Worm (Caenorhabditis elegans): ENCODE results near the gene olrn-1.
A peak's percentile ranks its signal among the peaks of the same experiment; 100 is the strongest.

The olrn-1 gene

DNA sequence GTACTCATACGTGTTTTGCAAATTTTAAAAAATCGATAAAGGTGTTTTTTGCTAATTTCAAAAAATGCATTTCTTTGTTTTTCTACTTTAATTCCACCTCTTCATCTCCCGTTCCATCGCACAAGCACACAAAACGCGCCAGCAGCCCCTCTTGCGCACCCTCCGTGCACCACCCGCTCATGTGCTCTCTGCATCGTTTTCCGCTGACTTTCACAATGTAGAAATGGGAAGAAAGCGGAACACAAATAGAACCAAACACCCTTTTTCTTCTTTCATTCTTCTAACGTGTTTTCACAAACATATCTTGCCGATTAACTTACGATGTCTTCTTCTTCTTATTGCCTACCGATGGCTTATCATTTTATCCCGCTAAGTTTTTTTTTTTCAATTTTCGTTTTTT lies 44.7 kb upstream of the olrn-1 start (continued):
- TF ChIP-seq nhr-20 (tag; optimal IDR thresholded peaks at IDR 0.05): peak; percentile 76
- TF ChIP-seq nhr-237 (tag; optimal IDR thresholded peaks at IDR 0.05): no peak
- peak; percentile 75 for TF ChIP-seq nhr-47 (tag; optimal IDR thresholded peaks at IDR 0.05)
- peak; percentile 71 for TF ChIP-seq fkh-8 (tag; optimal IDR thresholded peaks at IDR 0.05)
- no peak for TF ChIP-seq nhr-11 (tag; optimal IDR thresholded peaks at IDR 0.05)
- TF ChIP-seq unc-86 (tag; optimal IDR thresholded peaks at IDR 0.05): peak; percentile 63
- TF ChIP-seq lin-39 (tag; optimal IDR thresholded peaks at IDR 0.05): peak; percentile 46
- TF ChIP-seq unc-98 (GFP tag; IDR thresholded peaks at IDR 0.05): no peak
- peak; percentile 35 to 66 (median 64) for TF ChIP-seq dpl-1 (GFP tag; optimal IDR thresholded peaks at IDR 0.05)
- peak; percentile 74 for TF ChIP-seq nhr-90 (tag; optimal IDR thresholded peaks at IDR 0.05; ENCODE audit: poor library complexity)
- TF ChIP-seq zip-4 (GFP tag; optimal IDR thresholded peaks at IDR 0.05): peak; percentile 38
- TF ChIP-seq ceh-63 (GFP tag; optimal IDR thresholded peaks at IDR 0.05): no peak
- peak; percentile 88 for TF ChIP-seq nhr-85 (tag)
- peak; percentile 92 for TF ChIP-seq lin-14 (GFP tag; optimal IDR thresholded peaks at IDR 0.05)
- TF ChIP-seq snu-23 (GFP tag; optimal IDR thresholded peaks at IDR 0.05): peak; percentile 81
- TF ChIP-seq ama-1 (optimal IDR thresholded peaks at IDR 0.05): no peak
- peak; percentile 61 to 64 for TF ChIP-seq lsy-2 (tag; optimal IDR thresholded peaks at IDR 0.05)
- TF ChIP-seq nhr-77 (tag; optimal IDR thresholded peaks at IDR 0.05): peak; percentile 13
- peak; percentile 59 to 65 for TF ChIP-seq efl-1 (optimal IDR thresholded peaks at IDR 0.05)
- TF ChIP-seq efl-1 (GFP tag; optimal IDR thresholded peaks at IDR 0.05 in 1 of 2): peak; percentile 44 to 90
- TF ChIP-seq lir-3 (tag; optimal IDR thresholded peaks at IDR 0.05; ENCODE audit: poor library complexity): peak; percentile 26
- no peak for TF ChIP-seq ets-5 (GFP tag; IDR thresholded peaks at IDR 0.05)
- no peak for TF ChIP-seq alr-1 (tag; optimal IDR thresholded peaks at IDR 0.05; ENCODE audit: borderline replicate concordance)
- TF ChIP-seq pqm-1 (tag; optimal IDR thresholded peaks at IDR 0.05): no peak
- TF ChIP-seq ztf-11 (tag; optimal IDR thresholded peaks at IDR 0.05): peak in 1 of 2 experiments; percentile 30
- TF ChIP-seq pax-3 (tag; optimal IDR thresholded peaks at IDR 0.05): peak; percentile 26
- TF ChIP-seq elt-2 (tag; optimal IDR thresholded peaks at IDR 0.05): peak; percentile 34
- TF ChIP-seq C04F5.9 (tag; optimal IDR thresholded peaks at IDR 0.05): no peak
- TF ChIP-seq ceh-82 (tag; optimal IDR thresholded peaks at IDR 0.05): peak; percentile 26 to 83 (median 72)
- peak; percentile 41 for TF ChIP-seq F16B12.6 (tag; optimal IDR thresholded peaks at IDR 0.05)
- peak; percentile 28; the same call in 1 of the 2 replicates for TF ChIP-seq ceh-88 (GFP tag; IDR thresholded peaks at IDR 0.05)
- peak; percentile 57 for TF ChIP-seq jun-1 (tag; optimal IDR thresholded peaks at IDR 0.05)
- TF ChIP-seq C16A3.4 (tag; optimal IDR thresholded peaks at IDR 0.05): peak; percentile 52
- TF ChIP-seq zag-1 (tag; optimal IDR thresholded peaks at IDR 0.05): no peak
- TF ChIP-seq lin-35 (GFP tag; optimal IDR thresholded peaks at IDR 0.05): peak; percentile 49 to 78
- no peak for TF ChIP-seq mab-9 (GFP tag; IDR thresholded peaks at IDR 0.05)
- peak; percentile 56 for TF ChIP-seq egl-13 (tag; optimal IDR thresholded peaks at IDR 0.05)
- TF ChIP-seq ceh-90 (tag; optimal IDR thresholded peaks at IDR 0.05): no peak
- TF ChIP-seq efl-3 (GFP tag; optimal IDR thresholded peaks at IDR 0.05): no peak
- no peak for TF ChIP-seq mef-2 (tag; optimal IDR thresholded peaks at IDR 0.05)
- TF ChIP-seq nhr-19 (GFP tag; conservative IDR thresholded peaks at IDR 0.05): peak; percentile 64
- no peak for TF ChIP-seq tlp-1 (tag; optimal IDR thresholded peaks at IDR 0.05)
- TF ChIP-seq Y116A8C.19 (tag; optimal IDR thresholded peaks at IDR 0.05; ENCODE audit: borderline replicate concordance): no peak
- no peak for TF ChIP-seq sptf-1 (tag; optimal IDR thresholded peaks at IDR 0.05)
- no peak for TF ChIP-seq hlh-4 (tag; optimal IDR thresholded peaks at IDR 0.05)
- TF ChIP-seq rnt-1 (tag; optimal IDR thresholded peaks at IDR 0.05): peak; percentile 87
- peak; percentile 7 for TF ChIP-seq fkh-10 (GFP tag; optimal IDR thresholded peaks at IDR 0.05)
- TF ChIP-seq blmp-1 (tag; optimal IDR thresholded peaks at IDR 0.05): peak; percentile 51
- TF ChIP-seq sox-4 (tag; optimal IDR thresholded peaks at IDR 0.05): no peak
- TF ChIP-seq unc-62 (GFP tag; optimal IDR thresholded peaks at IDR 0.05): no peak
- no peak for TF ChIP-seq pag-3 (tag; optimal IDR thresholded peaks at IDR 0.05; ENCODE audit: borderline replicate concordance, insufficient read depth)
- no peak for TF ChIP-seq vab-15 (tag; optimal IDR thresholded peaks at IDR 0.05)
